Worm (Caenorhabditis elegans) whole organism, L4/young adult: ENCODE measurements around the gene let-716.

ENCODE experiments used
- W03F9.2 ChIP-seq: fragments of 150-350 bp; optimal IDR thresholded peaks from 2 replicates; lab custom pipeline; 2014; ENCODE audit warnings: missing biosample characterization, missing genetic modification characterization
- dao-5 ChIP-seq: sonication (generic microtip); optimal IDR thresholded peaks from 2 replicates; lab custom pipeline; 2016; ENCODE audit warnings: missing genotype, missing genetic modification characterization, moderate library complexity, missing compliant biosample characterization
- him-1 ChIP-seq: sonication (generic microtip); optimal IDR thresholded peaks from 2 replicates; lab custom pipeline; 2016; ENCODE audit warnings: missing genotype, missing genetic modification reagents, missing genetic modification characterization, missing compliant biosample characterization

The let-716 gene

DNA sequence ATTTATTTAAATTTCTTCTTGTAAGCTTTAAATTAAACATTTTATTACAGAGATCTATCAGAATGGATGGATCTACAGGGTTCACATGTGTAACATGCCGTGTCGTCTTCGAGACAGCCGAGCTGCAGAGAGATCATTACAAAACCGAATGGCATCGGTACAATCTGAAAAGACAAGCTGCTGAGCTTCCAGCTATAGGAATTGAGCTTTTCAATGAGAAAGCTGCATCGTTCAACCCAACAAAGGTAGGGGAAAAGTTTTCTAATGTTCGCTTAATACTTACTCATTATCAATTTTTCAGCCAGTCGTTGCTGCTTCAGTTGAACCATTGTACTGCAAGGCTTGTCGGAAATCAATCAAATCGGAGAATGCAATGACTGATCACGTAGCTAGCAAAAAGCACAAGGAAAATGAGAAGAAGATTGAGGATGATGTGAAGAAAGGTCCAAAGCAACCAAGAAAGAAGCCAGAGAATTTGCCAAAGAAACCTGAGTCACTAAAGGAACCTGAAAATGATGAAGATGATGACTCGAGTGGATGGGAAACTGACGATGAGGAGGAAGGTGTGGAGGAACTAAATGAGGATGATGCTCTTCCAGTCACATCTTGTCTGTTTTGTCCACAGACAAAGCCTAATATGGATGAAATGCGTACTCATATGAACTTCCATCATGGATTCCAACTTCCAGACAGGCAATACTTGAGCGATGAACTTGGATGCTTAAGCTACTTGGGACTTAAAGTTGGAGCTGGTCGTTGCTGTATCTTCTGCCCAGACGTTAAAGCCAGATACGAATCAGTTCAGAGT is 1.6 kb upstream of the let-716 start, which contains the start of gene znf-622:
Gene znf-622 (plus strand): TSS at position 51 of the 808 bp plus-strand sequence.
- TF ChIP-seq W03F9.2 (no peak), him-1 (tag; lab: Kevin White, UChicago) (no peak), dao-5 (no peak)

DNA sequence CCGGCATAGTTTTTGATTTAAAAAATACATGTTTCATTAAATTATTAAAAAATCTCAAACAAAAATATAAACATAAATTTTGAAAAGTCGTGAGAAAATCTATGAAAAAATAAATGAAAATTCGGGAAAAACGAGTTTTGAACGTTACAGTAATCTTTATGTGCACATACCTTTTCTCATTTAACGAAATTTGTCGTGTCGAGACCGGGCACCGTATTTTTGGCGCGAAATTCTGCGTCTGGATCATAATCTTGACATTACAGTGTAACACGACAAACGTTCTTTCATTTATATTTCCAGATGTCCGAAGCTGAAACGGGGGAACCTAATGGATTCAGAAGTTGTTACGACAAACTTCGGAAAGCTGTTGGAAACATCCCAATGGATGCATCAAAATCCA is 6.2 kb downstream of the let-716 start, which contains the start of gene C16A3.2:
Gene C16A3.2 (plus strand): TSS at position 301 of the 400 bp plus-strand sequence.
- no peak for TF ChIP-seq him-1 (tag; lab: Kevin White, UChicago)
- no peak for TF ChIP-seq W03F9.2
- TF ChIP-seq dao-5: no peak

DNA sequence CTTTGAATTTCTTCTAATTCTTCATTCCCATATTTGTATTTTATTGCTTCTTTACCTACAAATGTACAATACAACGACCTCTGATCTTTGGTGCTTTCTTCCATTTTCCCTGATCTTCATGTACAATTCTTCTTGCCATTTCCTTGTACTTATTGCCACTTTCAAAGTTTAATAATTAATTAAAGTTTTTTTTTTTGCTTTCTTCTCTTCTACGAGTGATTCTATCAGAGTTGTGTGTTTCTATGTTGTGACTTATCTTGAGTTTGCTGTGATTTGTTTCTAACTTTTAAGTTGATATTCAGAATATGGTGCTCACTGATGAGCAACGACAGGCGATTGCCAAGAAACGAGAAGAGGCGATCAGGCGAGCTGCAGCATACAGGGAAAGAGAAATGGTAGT is 7.3 kb downstream of the let-716 start, which contains the start of gene smrc-1:
Gene smrc-1 (plus strand): TSS at position 301 of the 400 bp plus-strand sequence.
- TF ChIP-seq W03F9.2: no peak
- TF ChIP-seq him-1 (tag; lab: Kevin White, UChicago): no peak
- TF ChIP-seq dao-5: no peak

DNA sequence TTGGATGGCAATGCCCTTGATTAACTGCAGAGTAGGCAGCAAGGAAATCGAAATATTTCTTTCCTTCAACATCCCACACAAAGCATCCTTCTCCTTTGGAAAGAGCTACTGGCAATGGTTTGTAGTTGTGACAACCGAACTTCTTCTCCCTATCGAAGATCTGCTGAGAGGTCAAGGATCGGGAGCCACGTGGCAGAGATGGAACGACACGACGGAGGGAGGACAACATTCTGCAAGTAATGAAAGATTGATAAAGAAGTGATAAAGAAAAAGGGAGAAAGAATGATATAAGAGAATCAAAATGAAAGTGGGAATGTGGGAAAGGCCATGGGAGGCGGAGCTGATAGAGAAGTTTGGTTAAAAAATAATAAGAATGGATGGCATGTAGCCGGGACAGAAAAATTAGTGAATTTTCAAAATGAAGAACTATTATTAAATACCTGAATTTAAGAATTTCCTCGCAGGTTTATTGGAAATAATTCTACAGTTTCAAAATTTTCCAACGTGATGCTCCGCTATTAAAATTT is 12.4 kb downstream of the let-716 start, which contains the start of gene oatr-1:
Gene oatr-1 (minus strand): TSS at position 477 of the 527 bp plus-strand sequence.
- TF ChIP-seq dao-5: no peak

DNA sequence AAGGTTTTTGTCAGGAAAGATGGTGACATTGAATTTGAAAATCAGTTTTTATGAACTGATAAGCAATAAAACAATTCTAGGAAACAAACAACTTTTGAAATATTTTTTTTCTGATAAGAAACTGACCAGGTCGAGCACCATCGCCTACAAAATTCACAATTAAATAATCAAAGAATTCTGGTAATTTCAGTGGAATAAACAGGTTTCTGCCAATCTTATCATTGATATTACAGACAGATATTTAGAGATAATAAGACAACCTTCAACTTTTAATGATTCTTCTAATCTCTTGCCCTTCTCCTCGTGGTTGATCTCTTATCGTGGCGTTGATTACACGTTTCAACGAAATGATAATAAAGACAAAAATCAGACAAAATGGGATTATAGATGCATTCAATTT is 13.0 kb downstream of the let-716 start:
- TF ChIP-seq dao-5 (no peak), him-1 (tag; lab: Kevin White, UChicago) (no peak), W03F9.2 (no peak)

DNA sequence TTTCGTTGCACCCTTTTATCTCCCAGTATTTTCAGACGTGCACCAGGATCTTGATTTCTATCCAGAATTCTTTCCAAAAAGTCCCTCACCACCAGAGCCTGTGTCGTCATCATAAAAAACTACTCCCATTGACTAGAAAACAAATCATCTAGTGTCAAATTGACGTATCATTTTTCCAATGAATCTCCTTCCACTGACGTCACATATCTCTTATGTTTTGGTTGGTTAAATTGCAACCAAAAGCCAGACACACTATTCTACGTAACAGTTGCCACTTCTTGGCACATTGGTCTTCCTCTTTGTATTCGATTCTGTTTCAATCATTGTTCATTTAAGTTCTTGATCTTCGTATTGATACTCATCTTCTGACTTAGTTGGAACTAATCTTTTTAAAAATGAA is 14.8 kb downstream of the let-716 start:
- TF ChIP-seq dao-5: no peak

DNA sequence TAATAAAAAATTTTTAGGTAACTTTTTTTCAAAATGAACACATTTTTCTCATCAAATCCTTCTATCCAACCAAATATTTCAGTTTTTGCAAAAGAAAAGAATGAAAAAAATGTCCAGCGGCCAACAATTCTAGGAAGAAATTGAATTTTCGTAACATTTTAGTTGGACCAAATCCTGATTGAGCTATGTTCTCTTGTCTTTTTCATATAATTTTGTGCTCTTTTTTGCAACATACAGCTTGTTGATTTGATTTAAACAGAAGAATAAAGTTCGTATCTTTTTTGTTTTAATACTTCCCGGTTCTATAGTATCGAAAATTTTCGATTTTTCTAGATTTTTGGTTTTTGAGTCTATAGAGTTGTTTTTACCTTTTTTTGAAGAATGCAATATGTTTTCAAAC is 16.1 kb downstream of the let-716 start:
- no peak for TF ChIP-seq W03F9.2
- no peak for TF ChIP-seq him-1 (tag; lab: Kevin White, UChicago)

DNA sequence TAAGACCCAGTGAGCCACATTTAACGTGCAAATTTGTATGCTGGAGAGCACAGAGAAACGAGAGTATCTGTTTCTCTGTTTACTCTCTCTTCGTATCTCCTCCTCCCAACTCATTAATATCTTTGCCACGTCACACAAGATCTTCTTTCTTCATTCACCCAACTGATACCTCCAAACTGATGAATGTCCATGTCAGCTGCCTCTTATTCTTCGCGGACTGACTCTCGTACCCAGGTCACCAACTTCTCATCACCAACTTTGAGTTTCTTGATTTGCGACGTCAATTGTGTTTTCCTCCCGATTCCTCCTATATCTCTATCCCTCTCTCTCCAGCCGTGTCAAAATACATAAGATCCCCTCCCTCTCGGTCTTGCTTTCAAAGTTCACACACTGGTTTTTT is 19.0 kb downstream of the let-716 start:
- TF ChIP-seq him-1 (tag; lab: Kevin White, UChicago) (no peak), dao-5 (no peak)

DNA sequence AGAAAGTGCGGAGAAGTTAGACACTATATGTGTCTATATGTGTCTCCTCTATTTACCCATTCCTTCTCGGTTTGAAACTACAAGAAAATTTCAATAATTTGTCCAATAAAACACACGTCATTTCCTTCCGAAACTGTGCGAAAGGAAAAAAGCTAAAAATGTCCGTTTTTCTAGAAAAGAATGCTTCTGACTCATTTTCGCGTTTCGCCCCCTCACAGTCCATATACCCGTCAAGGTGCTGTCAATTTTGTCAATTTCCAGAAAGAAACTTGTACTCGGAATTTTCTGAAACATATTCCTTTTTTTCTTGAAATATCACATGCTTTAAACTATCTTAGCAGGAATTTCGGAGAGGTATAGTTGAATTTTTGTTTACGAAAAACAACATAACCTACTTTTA is 19.5 kb downstream of the let-716 start:
- TF ChIP-seq dao-5 (no peak), W03F9.2 (no peak)

DNA sequence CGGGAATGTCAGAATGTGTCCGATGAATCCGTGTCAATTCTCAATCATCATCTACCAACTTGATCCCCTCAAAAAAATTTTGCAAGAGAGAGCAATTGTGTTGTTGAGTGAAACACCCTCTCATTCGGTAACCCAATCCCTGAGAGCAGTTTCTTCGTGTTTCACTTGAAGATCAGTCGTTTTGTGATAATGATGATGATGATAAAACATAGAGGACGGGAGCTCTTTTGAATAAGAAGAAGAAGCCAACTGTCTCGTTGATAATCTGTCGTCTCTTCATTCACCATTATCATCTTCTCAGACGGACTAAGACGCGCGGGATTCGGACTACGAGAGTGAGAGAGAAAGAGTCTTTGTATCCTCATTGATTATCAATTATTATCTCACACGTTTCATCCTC is 21.8 kb downstream of the let-716 start:
- TF ChIP-seq him-1 (tag; lab: Kevin White, UChicago) (no peak), dao-5 (no peak), W03F9.2 (no peak)

DNA sequence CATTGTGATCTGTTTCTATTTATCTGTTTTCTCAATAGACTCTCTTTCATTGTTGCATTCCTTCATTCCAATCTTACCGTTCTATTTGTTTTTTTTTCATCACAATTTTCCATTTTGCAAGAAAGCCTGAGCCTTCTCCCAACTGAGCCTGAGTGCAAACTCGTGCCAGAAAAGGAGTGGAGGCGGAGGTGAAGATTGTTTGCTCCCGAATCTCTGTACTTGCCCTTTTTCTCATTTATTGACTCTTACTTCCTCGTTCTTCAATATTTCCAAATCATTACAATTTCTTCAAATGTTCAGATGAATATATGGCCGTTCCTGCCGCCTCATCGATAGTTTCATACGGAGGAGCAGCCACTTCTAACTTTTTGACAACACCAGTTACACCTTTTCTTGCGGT is 23.5 kb downstream of the let-716 start, which contains the start of gene let-756:
Gene let-756 (plus strand): TSS at position 301 of the 400 bp plus-strand sequence.
- no peak for TF ChIP-seq W03F9.2
- TF ChIP-seq dao-5: no peak
- no peak for TF ChIP-seq him-1 (tag; lab: Kevin White, UChicago)

DNA sequence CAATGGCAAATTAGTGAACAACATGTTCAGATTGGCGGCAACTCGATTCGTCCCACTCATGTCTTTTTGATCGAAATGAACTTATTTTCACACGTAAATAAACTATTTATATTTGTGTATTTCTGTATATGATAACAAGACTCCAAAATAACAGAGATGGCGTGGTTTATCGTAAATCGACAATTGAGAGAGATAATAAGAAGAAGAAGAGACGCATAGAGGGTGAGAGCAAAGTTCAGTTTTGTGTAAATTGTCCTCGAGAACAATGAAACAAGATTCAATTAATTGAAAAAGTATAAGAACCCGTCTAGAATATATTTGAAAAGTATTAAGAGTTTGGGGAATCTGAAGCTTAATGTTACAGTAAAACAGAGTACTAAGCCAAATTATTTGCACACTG is 28.1 kb downstream of the let-716 start:
- TF ChIP-seq W03F9.2: no peak
- TF ChIP-seq dao-5: no peak
- no peak for TF ChIP-seq him-1 (tag; lab: Kevin White, UChicago)

DNA sequence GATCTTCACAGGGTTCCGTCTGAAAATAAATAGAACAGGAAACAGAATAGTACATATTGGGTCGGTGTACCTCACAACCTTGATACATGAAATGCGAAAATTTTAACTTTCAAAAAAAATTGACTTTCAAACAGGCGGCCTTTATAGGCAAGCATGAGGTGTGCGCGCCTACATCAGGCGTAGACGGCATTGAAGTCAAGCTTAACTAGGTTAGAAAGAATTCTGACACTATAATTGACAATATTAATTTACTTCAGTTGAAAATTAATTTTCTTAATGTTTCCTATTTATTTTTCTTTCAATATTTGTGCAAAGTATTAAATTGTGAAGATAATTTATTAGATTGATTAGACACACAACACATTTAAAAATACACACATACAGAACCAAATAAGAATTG is 28.6 kb downstream of the let-716 start, which contains the start of gene C05D11.5:
Gene C05D11.5 (minus strand): TSS at position 101 of the 400 bp plus-strand sequence.
- no peak for TF ChIP-seq dao-5
- no peak for TF ChIP-seq W03F9.2
- no peak for TF ChIP-seq him-1 (tag; lab: Kevin White, UChicago)

DNA sequence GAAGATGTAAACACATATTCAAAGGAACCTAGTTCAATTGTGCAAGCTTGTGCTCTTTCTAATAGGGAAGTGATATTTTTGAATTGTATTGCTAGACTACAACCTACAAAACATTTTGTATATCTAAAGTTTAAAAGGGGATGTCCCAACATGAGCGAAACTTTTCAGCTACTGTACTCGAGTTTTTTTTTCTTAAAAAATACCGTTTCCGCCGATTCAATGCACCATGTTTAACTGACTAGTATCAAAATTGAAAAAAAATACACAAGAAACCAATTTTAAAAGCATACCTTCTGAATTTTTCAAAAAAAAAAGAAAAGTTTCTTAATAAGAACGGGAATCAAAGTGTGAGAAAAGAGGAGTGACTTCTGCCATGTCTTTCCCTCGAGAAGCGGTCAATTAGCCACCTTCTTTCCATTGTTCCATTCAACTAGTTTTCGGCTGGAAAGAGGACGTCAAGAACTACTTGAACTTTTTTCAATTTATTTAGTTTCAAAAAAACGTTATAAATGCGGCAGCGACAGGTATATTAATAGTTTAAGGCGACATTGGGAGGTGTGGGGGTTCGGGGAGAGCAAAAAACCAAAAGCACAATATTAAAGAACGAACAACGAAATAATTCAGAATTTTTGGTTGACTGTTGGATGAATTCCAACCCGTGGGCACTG is 32.1 kb downstream of the let-716 start, which contains the start of gene nas-4:
Gene nas-4 (minus strand): TSS at position 351 of the 668 bp plus-strand sequence.
- TF ChIP-seq him-1 (tag; lab: Kevin White, UChicago) (no peak), W03F9.2 (no peak)

DNA sequence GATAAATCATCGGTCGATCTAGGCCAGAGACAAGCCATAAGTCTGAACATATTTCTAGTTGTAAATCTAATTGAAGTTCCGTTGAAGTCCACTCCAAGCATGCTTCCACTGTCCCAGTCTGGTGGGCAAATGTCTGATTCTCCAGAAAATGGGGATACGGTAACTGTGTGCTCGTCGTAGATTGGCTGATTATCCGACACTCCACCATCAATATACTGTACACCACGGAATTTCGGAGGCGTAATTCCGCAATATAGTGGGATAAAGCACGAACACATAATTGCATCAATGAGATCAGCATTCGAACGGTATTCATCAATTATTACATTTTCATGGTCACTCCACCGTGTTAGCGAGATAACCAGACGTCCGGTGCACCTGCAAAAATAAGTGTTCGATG is 34.9 kb downstream of the let-716 start:
- TF ChIP-seq dao-5 (no peak), W03F9.2 (no peak), him-1 (tag; lab: Kevin White, UChicago) (no peak)
